Fruit fly (Drosophila melanogaster) whole organism, embryonic: ENCODE measurements around the gene spz5.
A peak's percentile ranks its signal among the peaks of the same experiment; 100 is the strongest.

Source experiments
- Antp ChIP-seq: fragments of 200-800 bp; sonication (Bioruptor generic); optimal IDR thresholded peaks from 3 replicates; lab custom pipeline; 2016; ENCODE audit warnings: missing biosample characterization, missing genetic modification characterization
- B-H2 ChIP-seq: fragments of 200-800 bp; sonication (Bioruptor generic); optimal IDR thresholded peaks from 2 replicates; lab custom pipeline; 2018; ENCODE audit warnings: missing biosample characterization, mild to moderate bottlenecking, missing genetic modification characterization
- Blimp-1 ChIP-seq: fragments of 200-800 bp; sonication (Bioruptor generic); optimal IDR thresholded peaks from 3 replicates; lab custom pipeline; 2018; ENCODE audit warnings: missing biosample characterization, missing genetic modification characterization, mild to moderate bottlenecking, moderate library complexity, missing genetic modification reagents
- CG10959 ChIP-seq: fragments of 200-800 bp; sonication (Bioruptor generic); IDR thresholded peaks from 2 replicates; pipeline ENCODE4 v1.3.6; 2022; ENCODE audit warnings: missing biosample characterization, missing genetic modification characterization
- CG11504 ChIP-seq: fragments of 200-800 bp; sonication (Bioruptor generic); optimal IDR thresholded peaks from 3 replicates; lab custom pipeline; 2019; ENCODE audit warnings: missing biosample characterization, mild to moderate bottlenecking, missing genetic modification characterization, moderate library complexity
- CG12769 ChIP-seq: fragments of 200-800 bp; sonication (Bioruptor generic); optimal IDR thresholded peaks from 2 replicates; lab custom pipeline; 2019; ENCODE audit warnings: missing biosample characterization, mild to moderate bottlenecking, missing genetic modification characterization, moderate library complexity
- CG13424 ChIP-seq: fragments of 200-800 bp; sonication (Bioruptor generic); optimal IDR thresholded peaks from 2 replicates; lab custom pipeline; 2019; ENCODE audit warnings: missing biosample characterization, mild to moderate bottlenecking, missing genetic modification characterization, moderate library complexity
- CG13775 ChIP-seq: fragments of 200-800 bp; sonication (Bioruptor generic); optimal IDR thresholded peaks from 3 replicates; lab custom pipeline; 2017; ENCODE audit warnings: missing biosample characterization, mild to moderate bottlenecking, missing genetic modification characterization
- CG13894 ChIP-seq: fragments of 200-800 bp; sonication (Bioruptor generic); optimal IDR thresholded peaks from 3 replicates; lab custom pipeline; 2018; ENCODE audit warnings: missing biosample characterization, mild to moderate bottlenecking, missing genetic modification characterization, moderate library complexity
- CG18011 ChIP-seq: fragments of 200-800 bp; sonication (Bioruptor generic); optimal IDR thresholded peaks from 2 replicates; lab custom pipeline; 2017; ENCODE audit warnings: missing biosample characterization, missing genetic modification characterization, mild to moderate bottlenecking, moderate library complexity, missing genotype
- CG2199 ChIP-seq: fragments of 200-800 bp; sonication (Bioruptor generic); IDR thresholded peaks from 3 replicates; pipeline ENCODE4 v1.3.6; 2022; ENCODE audit warnings: missing biosample characterization, missing genetic modification characterization
- CG30020 ChIP-seq: fragments of 200-800 bp; optimal IDR thresholded peaks from 2 replicates; lab custom pipeline; 2019; ENCODE audit warnings: missing biosample characterization, mild to moderate bottlenecking, missing genetic modification characterization, moderate library complexity
- CG6689 ChIP-seq: fragments of 200-800 bp; sonication (Bioruptor generic); IDR thresholded peaks from 2 replicates; pipeline ENCODE4 v1.3.6; 2022; ENCODE audit warnings: missing biosample characterization, missing genetic modification characterization
- CG6854 ChIP-seq: fragments of 200-800 bp; sonication (Bioruptor generic); optimal IDR thresholded peaks from 3 replicates; lab custom pipeline; 2017; ENCODE audit warnings: missing biosample characterization, mild to moderate bottlenecking, missing genetic modification characterization
- CG7839 ChIP-seq: fragments of 200-800 bp; sonication (Bioruptor generic); optimal IDR thresholded peaks from 3 replicates; lab custom pipeline; 2018; ENCODE audit warnings: missing biosample characterization, mild to moderate bottlenecking, missing genetic modification characterization, moderate library complexity
- CG8359 ChIP-seq: fragments of 200-800 bp; sonication (Bioruptor generic); optimal IDR thresholded peaks from 2 replicates; lab custom pipeline; 2017; ENCODE audit warnings: missing biosample characterization, mild to moderate bottlenecking, missing genetic modification characterization, borderline replicate concordance
- CG9437 ChIP-seq: fragments of 200-800 bp; sonication (Bioruptor generic); optimal IDR thresholded peaks from 2 replicates; lab custom pipeline; 2018; ENCODE audit warnings: missing biosample characterization, mild to moderate bottlenecking, missing genetic modification characterization
- CHES-1-like ChIP-seq: fragments of 200-800 bp; sonication (Bioruptor generic); optimal IDR thresholded peaks from 2 replicates; lab custom pipeline; 2016; ENCODE audit warnings: missing biosample characterization, missing genetic modification characterization
- CTCF ChIP-seq: fragments of 200-800 bp; sonication (Bioruptor generic); optimal IDR thresholded peaks from 2 replicates; lab custom pipeline; 2017; ENCODE audit warnings: missing biosample characterization, mild to moderate bottlenecking, missing genetic modification characterization, moderate library complexity
- Chrac-16 ChIP-seq: fragments of 200-800 bp; sonication (Bioruptor generic); optimal IDR thresholded peaks from 3 replicates; lab custom pipeline; 2016; ENCODE audit warnings: missing biosample characterization, missing genetic modification characterization
- Eip74EF ChIP-seq, 2 experiments: fragments of 200-800 bp in 1 of 2; fragments of >200 bp in 1 of 2; sonication (Bioruptor generic) in 1 of 2; optimal IDR thresholded peaks; 2 replicates each; lab custom pipeline; 2017 to 2019; ENCODE audit warnings: missing biosample characterization in 2 of 2, missing genetic modification characterization in 2 of 2, mild to moderate bottlenecking in 1 of 2, moderate library complexity in 1 of 2
- Ets65A ChIP-seq: fragments of 200-800 bp; sonication (Bioruptor generic); peaks from one replicate; lab custom pipeline; 2016; ENCODE audit warnings: missing biosample characterization, missing genetic modification characterization
- Gug ChIP-seq: fragments of 200-800 bp; sonication (Bioruptor generic); IDR thresholded peaks from 4 replicates; pipeline ENCODE4 v1.3.6; 2022; ENCODE audit warnings: missing biosample characterization, missing genetic modification characterization
- HmgZ ChIP-seq: fragments of 200-800 bp; sonication (Bioruptor generic); optimal IDR thresholded peaks from 2 replicates; lab custom pipeline; 2018; ENCODE audit warnings: missing biosample characterization, mild to moderate bottlenecking, missing genetic modification characterization
- Hr78 ChIP-seq, 2 experiments: fragments of 200-800 bp in 1 of 2; fragments of >200 bp in 1 of 2; sonication (Bioruptor generic) in 1 of 2; optimal IDR thresholded peaks; 2 replicates each; lab custom pipeline; 2017 to 2019; ENCODE audit warnings: missing biosample characterization in 2 of 2, missing genetic modification characterization in 2 of 2, mild to moderate bottlenecking in 1 of 2, moderate library complexity in 1 of 2
- Med ChIP-seq: fragments of 200-800 bp; sonication (Bioruptor generic); peaks from one replicate; lab custom pipeline; 2016; ENCODE audit warnings: missing biosample characterization, missing genetic modification characterization, mild to moderate bottlenecking, inconsistent platforms, moderate library complexity
- Rfx ChIP-seq: fragments of 200-800 bp; sonication (Bioruptor generic); IDR thresholded peaks from 2 replicates; pipeline ENCODE4 v1.3.6; 2022; ENCODE audit warnings: missing biosample characterization, missing genetic modification characterization
- Sox100B ChIP-seq: fragments of 200-800 bp; sonication (Bioruptor generic); optimal IDR thresholded peaks from 3 replicates; lab custom pipeline; 2018; ENCODE audit warnings: missing biosample characterization, mild to moderate bottlenecking, missing genetic modification characterization
- Sox102F ChIP-seq: fragments of 200-800 bp; sonication (Bioruptor generic); optimal IDR thresholded peaks from 2 replicates; lab custom pipeline; 2018; ENCODE audit warnings: missing biosample characterization, mild to moderate bottlenecking, missing genetic modification characterization, moderate library complexity
- Spps ChIP-seq: fragments of 200-800 bp; sonication (Bioruptor generic); optimal IDR thresholded peaks from 2 replicates; lab custom pipeline; 2018; ENCODE audit warnings: missing biosample characterization, mild to moderate bottlenecking, missing genetic modification characterization
- Trl ChIP-seq, 3 experiments: fragments of >200 bp in 2 of 3; fragments of 200-800 bp in 1 of 3; sonication (Bioruptor generic) in 1 of 3; optimal IDR thresholded peaks; 2 replicates in 1 of 3; 3 replicates in 2 of 3; lab custom pipeline; 2016 to 2017; ENCODE audit warnings: missing biosample characterization in 1 of 3, missing genetic modification characterization in 1 of 3
- bab2 ChIP-seq: fragments of 200-800 bp; sonication (Bioruptor generic); optimal IDR thresholded peaks from 2 replicates; lab custom pipeline; 2016; ENCODE audit warnings: missing biosample characterization, missing genetic modification characterization
- bsh ChIP-seq, 2 experiments: fragments of 200-800 bp; sonication (Bioruptor generic); optimal IDR thresholded peaks; 2 replicates each; lab custom pipeline; 2017 to 2018; ENCODE audit warnings: mild to moderate bottlenecking in 2 of 2, missing biosample characterization in 2 of 2, missing genetic modification characterization in 2 of 2, moderate library complexity in 1 of 2
- chinmo ChIP-seq: fragments of 200-800 bp; sonication (Bioruptor generic); IDR thresholded peaks from 4 replicates; pipeline ENCODE4 v1.3.6; 2022; ENCODE audit warnings: missing biosample characterization, missing genetic modification characterization; ENCODE audit not compliant: partially characterized antibody
- chm ChIP-seq: fragments of 200-800 bp; sonication (Bioruptor generic); IDR thresholded peaks from 2 replicates; pipeline ENCODE4 v1.3.6; 2022; ENCODE audit warnings: missing biosample characterization, missing genetic modification characterization
- cwo ChIP-seq: fragments of 200-800 bp; sonication (Bioruptor generic); optimal IDR thresholded peaks from 3 replicates; lab custom pipeline; 2017; ENCODE audit warnings: missing biosample characterization, missing genetic modification characterization, mild to moderate bottlenecking, moderate library complexity, missing genetic modification reagents
- dysf ChIP-seq: fragments of 200-800 bp; sonication (Bioruptor generic); IDR thresholded peaks from 3 replicates; pipeline ENCODE4 v1.3.6; 2022; ENCODE audit warnings: missing biosample characterization, missing genetic modification characterization
- ewg ChIP-seq: fragments of 200-800 bp; sonication (Bioruptor generic); optimal IDR thresholded peaks from 3 replicates; lab custom pipeline; 2017; ENCODE audit warnings: mild to moderate bottlenecking, missing biosample characterization, missing genetic modification reagents, missing genetic modification characterization
- phol ChIP-seq: fragments of 200-800 bp; sonication (Bioruptor generic); optimal IDR thresholded peaks from 3 replicates; lab custom pipeline; 2018; ENCODE audit warnings: missing biosample characterization, mild to moderate bottlenecking, missing genetic modification characterization, moderate library complexity
- sd ChIP-seq: fragments of 200-800 bp; sonication (Bioruptor generic); optimal IDR thresholded peaks from 3 replicates; lab custom pipeline; 2018; ENCODE audit warnings: missing biosample characterization, mild to moderate bottlenecking, missing genetic modification characterization, moderate library complexity
- sens-2 ChIP-seq: fragments of 200-800 bp; sonication (Bioruptor generic); IDR thresholded peaks from 2 replicates; pipeline ENCODE4 v1.3.6; 2022; ENCODE audit warnings: missing biosample characterization, missing genetic modification characterization
- sna ChIP-seq: fragments of 200-800 bp; sonication (Bioruptor generic); IDR thresholded peaks from 2 replicates; pipeline ENCODE4 v1.3.6; 2022; ENCODE audit warnings: missing biosample characterization, missing genetic modification characterization; ENCODE audit not compliant: partially characterized antibody
- stwl ChIP-seq: fragments of 200-800 bp; sonication (Bioruptor generic); optimal IDR thresholded peaks from 3 replicates; lab custom pipeline; 2018; ENCODE audit warnings: missing biosample characterization, mild to moderate bottlenecking, missing genetic modification characterization, moderate library complexity
- unpg ChIP-seq: fragments of 200-800 bp; sonication (Bioruptor generic); optimal IDR thresholded peaks from 3 replicates; lab custom pipeline; 2018; ENCODE audit warnings: missing biosample characterization, mild to moderate bottlenecking, missing genetic modification characterization, moderate library complexity
- usp ChIP-seq: fragments of >200 bp; optimal IDR thresholded peaks from 2 replicates; lab custom pipeline; 2017; ENCODE audit warnings: missing biosample characterization, missing genetic modification characterization
- vvl ChIP-seq: fragments of 200-800 bp; sonication (Bioruptor generic); IDR thresholded peaks from 2 replicates; pipeline ENCODE4 v1.3.6; 2022; ENCODE audit warnings: missing biosample characterization, missing genetic modification characterization
- wek ChIP-seq: fragments of 200-800 bp; sonication (Bioruptor generic); optimal IDR thresholded peaks from 3 replicates; lab custom pipeline; 2018; ENCODE audit warnings: missing biosample characterization, mild to moderate bottlenecking, missing genetic modification characterization, moderate library complexity

The spz5 gene

dm6 chr3L:2894750-2895149, 2.8 kb upstream of the spz5 start, which contains the start of gene Shab (continued):
- TF ChIP-seq bsh (GFP tag; optimal IDR thresholded peaks at IDR 0.05; lab: Kevin White, UChicago): no peak
- peak; percentile 36 for TF ChIP-seq chm
- TF ChIP-seq CG7839 (tag; lab: Kevin White, UChicago): peak; percentile 14
- TF ChIP-seq B-H2 (GFP tag; lab: Kevin White, UChicago): no peak
- no peak for TF ChIP-seq sens-2
- no peak for TF ChIP-seq Hr78 (GFP tag; optimal IDR thresholded peaks at IDR 0.05; lab: Kevin White, UChicago)
- TF ChIP-seq ewg (GFP tag; lab: Kevin White, UChicago): peak; percentile 3
- TF ChIP-seq CG13424: no peak
- TF ChIP-seq Gug: peak; percentile 62; the same call in 2 of the 4 replicates
- TF ChIP-seq CG6854 (GFP tag; lab: Kevin White, UChicago): no peak

DNA sequence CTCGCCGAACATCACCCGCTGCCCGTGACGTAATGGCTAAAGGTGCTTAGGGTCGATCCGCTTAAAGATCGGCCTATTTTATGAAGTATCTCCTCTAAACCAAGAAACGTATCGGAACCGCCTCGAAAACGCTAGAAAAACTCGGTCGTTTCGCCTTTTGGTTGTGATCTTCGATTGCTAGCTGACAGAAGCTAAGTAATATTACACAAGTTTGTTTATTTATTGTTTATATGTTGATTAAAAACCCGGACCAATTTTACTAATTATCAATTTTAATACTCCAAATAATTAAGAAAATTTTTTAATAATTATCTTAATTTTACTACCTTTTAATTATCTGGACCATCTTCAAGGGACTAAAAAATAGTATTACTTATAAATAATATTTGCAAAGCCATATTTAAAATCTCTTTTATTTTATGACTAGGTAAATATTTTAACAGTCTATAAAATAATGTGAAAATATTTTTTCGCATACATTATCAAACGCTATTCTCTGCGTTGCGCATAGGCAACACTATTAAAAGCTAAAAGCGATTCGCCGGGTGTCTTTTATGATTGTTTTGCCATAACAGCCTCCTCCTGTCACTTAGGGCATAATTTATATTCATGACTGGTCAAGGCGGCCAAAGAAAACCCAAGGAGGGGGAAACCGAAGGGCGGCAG, 2.0 kb upstream of the spz5 start:
- TF ChIP-seq chinmo (GFP tag; lab: Robert Waterston, UW) (0 out of 4 replicates have a peak, but pooled peaks have one; percentile 30), unpg (GFP tag; lab: Kevin White, UChicago) (no peak), sna (GFP tag; lab: Robert Waterston, UW) (no peak), CG9437 (peak; percentile 38), Rfx (GFP tag; lab: Robert Waterston, UW) (no peak), CTCF (peak; percentile 23), Ets65A (GFP tag; lab: Kevin White, UChicago) (peak; percentile 27), CG18011 (peak; percentile 95), CG13424 (no peak), Sox100B (no peak), CG11504 (tag; lab: Kevin White, UChicago) (peak; percentile 9), CG13775 (no peak), CG10959 (no peak), Sox102F (GFP tag; lab: Kevin White, UChicago) (peak; percentile 12), CG8359 (GFP tag; lab: Kevin White, UChicago) (peak; percentile 100), HmgZ (tag; lab: Kevin White, UChicago) (no peak), dysf (GFP tag; lab: Robert Waterston, UW) (no peak), stwl (tag; lab: Kevin White, UChicago) (peak; percentile 92), Antp (GFP tag; lab: Kevin White, UChicago) (no peak), Chrac-16 (GFP tag; lab: Kevin White, UChicago) (no peak), CG2199 (GFP tag; lab: Robert Waterston, UW) (peak; percentile 26; the same call in 1 of the 3 replicates), phol (tag; lab: Kevin White, UChicago) (no peak)

- TF ChIP-seq CG30020 (tag; lab: Kevin White, UChicago) (no peak), vvl (GFP tag; lab: Robert Waterston, UW) (peak; percentile 23), chinmo (GFP tag; lab: Robert Waterston, UW) (peak; percentile 86; the same call in 2 of the 4 replicates), CG6689 (no peak), CG12769 (tag; lab: Kevin White, UChicago) (peak; percentile 74), bab2 (GFP tag; lab: Kevin White, UChicago) (no peak), sd (tag; lab: Kevin White, UChicago) (peak; percentile 45), CG13894 (peak; percentile 48), Eip74EF (GFP tag; optimal IDR thresholded peaks at IDR 0.05; lab: Kevin White, UChicago) (peak in 1 of 2 experiments; percentile 36), Trl (optimal IDR thresholded peaks at IDR 0.05; lab: Kevin White, UChicago) (peak in 1 of 2 experiments; percentile 6), Trl (GFP tag; optimal IDR thresholded peaks at IDR 0.05; lab: Kevin White, UChicago) (no peak), CHES-1-like (GFP tag; lab: Kevin White, UChicago) (no peak), Med (GFP tag; lab: Kevin White, UChicago) (peak; percentile 44), Spps (no peak), usp (GFP tag; lab: Kevin White, UChicago) (no peak), Blimp-1 (GFP tag; lab: Kevin White, UChicago) (peak; percentile 36), wek (GFP tag; lab: Kevin White, UChicago) (no peak), cwo (GFP tag; lab: Kevin White, UChicago) (peak; percentile 12)
Measured at dm6 chr3L:2888150-2888549, 3.8 kb downstream of the spz5 start.
